Fruit fly (Drosophila melanogaster) whole organism: ENCODE measurements around the gene sbm.

Source experiments
- CG8478 ChIP-seq: fragments of >200 bp; optimal IDR thresholded peaks from 2 replicates; lab custom pipeline; 2018; ENCODE audit warnings: inconsistent platforms
- Dll ChIP-seq: fragments of >200 bp; optimal IDR thresholded peaks from 2 replicates; lab custom pipeline; 2017
- EcR ChIP-seq, 2 experiments: fragments of >200 bp; optimal IDR thresholded peaks; 2 replicates each; lab custom pipeline; 2017; ENCODE audit warnings: missing biosample characterization in 2 of 2, missing genetic modification characterization in 2 of 2, missing genetic modification reagents in 2 of 2
- pan ChIP-seq: fragments of >200 bp; optimal IDR thresholded peaks from 2 replicates; lab custom pipeline; 2017
- psq ChIP-seq: fragments of >200 bp; optimal IDR thresholded peaks from 2 replicates; lab custom pipeline; 2017
- usp ChIP-seq: fragments of >200 bp; optimal IDR thresholded peaks from 2 replicates; lab custom pipeline; 2017; ENCODE audit warnings: missing biosample characterization, missing genetic modification characterization, mixed read lengths

- TF ChIP-seq usp (GFP tag; lab: Kevin White, UChicago): no peak
- no peak for TF ChIP-seq EcR (GFP tag; optimal IDR thresholded peaks at IDR 0.05; lab: Kevin White, UChicago)
- no peak for TF ChIP-seq psq (lab: Kevin White, UChicago)
- no peak for TF ChIP-seq Dll
- no peak for TF ChIP-seq pan (lab: Kevin White, UChicago)
- TF ChIP-seq CG8478 (lab: Kevin White, UChicago): no peak
Measured at dm6 chrX:14603600-14604182, 1.3 kb upstream of the sbm start.
